Worm (Caenorhabditis elegans) whole organism, early embryonic: ENCODE measurements around the gene mat-2.

ENCODE experiments used
- F13C5.2 ChIP-seq: sonication (generic microtip); optimal IDR thresholded peaks from 2 replicates; lab custom pipeline; 2017; ENCODE audit warnings: mild to moderate bottlenecking, missing genetic modification characterization, inconsistent platforms, missing compliant biosample characterization
- aly-1 ChIP-seq: sonication (generic microtip); optimal IDR thresholded peaks from 2 replicates; lab custom pipeline; 2016; ENCODE audit warnings: missing genetic modification characterization, missing compliant biosample characterization
- ceh-13 ChIP-seq: fragments of 200-800 bp; sonication (Bioruptor generic); optimal IDR thresholded peaks from 2 replicates; lab custom pipeline; 2018; ENCODE audit warnings: mild to moderate bottlenecking, missing genetic modification characterization, missing compliant biosample characterization
- ets-7 ChIP-seq: sonication (generic microtip); optimal IDR thresholded peaks from 2 replicates; lab custom pipeline; 2016; ENCODE audit warnings: missing genotype, missing genetic modification characterization, missing compliant biosample characterization
- hmbx-1 ChIP-seq: sonication (generic microtip); optimal IDR thresholded peaks from 2 replicates; lab custom pipeline; 2016; ENCODE audit warnings: mild to moderate bottlenecking, missing genetic modification characterization, missing compliant biosample characterization
- hmg-4 ChIP-seq: fragments of 200-800 bp; sonication (Bioruptor generic); optimal IDR thresholded peaks from 2 replicates; lab custom pipeline; 2018; ENCODE audit warnings: mild to moderate bottlenecking, missing genetic modification characterization, missing compliant biosample characterization
- hnd-1 ChIP-seq: sonication (generic microtip); optimal IDR thresholded peaks from 2 replicates; lab custom pipeline; 2016; ENCODE audit warnings: missing genetic modification characterization, missing compliant biosample characterization
- pes-1 ChIP-seq: fragments of 200-800 bp; sonication (Bioruptor generic); IDR thresholded peaks from 2 replicates; pipeline ENCODE4 v1.3.6; 2022; ENCODE audit warnings: missing genetic modification reagents, missing genetic modification characterization, missing compliant biosample characterization
- tbx-11 ChIP-seq: fragments of 200-800 bp; sonication (Bioruptor generic); IDR thresholded peaks from 2 replicates; pipeline ENCODE4 v1.3.6; 2022; ENCODE audit warnings: missing genetic modification characterization, missing compliant biosample characterization
- tra-4 ChIP-seq: sonication (generic microtip); optimal IDR thresholded peaks from 2 replicates; lab custom pipeline; 2017; ENCODE audit warnings: missing genetic modification characterization, missing compliant biosample characterization

Gene mat-2

DNA sequence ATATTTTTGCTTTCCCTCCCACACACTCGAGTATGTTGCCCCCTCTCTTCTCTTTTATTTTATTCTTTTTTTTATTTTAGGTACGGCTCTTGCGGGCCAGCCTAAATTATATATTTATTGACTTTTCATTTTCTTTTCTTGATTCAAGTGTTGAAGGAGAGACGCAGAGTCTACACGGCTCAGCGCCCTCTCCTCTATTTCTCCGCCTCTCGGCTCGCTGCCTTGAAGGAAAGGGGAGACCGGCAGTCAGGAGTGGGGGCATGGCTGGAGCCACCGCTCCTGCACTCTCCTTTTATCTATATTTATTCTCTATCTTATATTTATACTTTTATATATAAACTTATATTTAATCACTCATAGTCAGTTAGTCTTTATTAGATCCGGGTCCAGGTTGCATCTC lies 53.9 kb downstream of the mat-2 start:
- TF ChIP-seq tra-4 (tag; lab: Kevin White, UChicago): no peak
- peak; percentile 49; the same call in 1 of the 2 replicates for TF ChIP-seq pes-1 (GFP tag; lab: Robert Waterston, UW)

DNA sequence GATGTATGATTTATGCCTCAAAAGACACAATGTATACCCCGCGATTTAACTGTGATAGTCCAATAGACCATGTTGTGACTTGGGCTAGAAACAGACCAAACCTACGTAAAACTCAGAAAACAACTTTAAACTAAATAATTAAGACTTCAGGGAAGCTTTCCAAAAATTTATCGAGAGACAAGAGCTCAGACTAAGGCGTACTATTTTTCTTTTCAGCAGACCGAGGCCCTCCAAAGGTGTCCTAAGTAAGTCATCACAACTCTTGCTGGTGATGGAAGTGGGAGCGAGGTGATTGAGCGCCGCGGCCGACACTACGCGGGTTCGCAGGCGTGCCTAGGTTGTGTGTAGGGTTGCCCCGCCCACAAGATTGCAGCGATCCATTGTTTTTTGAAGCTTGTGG lies 54.5 kb downstream of the mat-2 start:
- TF ChIP-seq hmg-4 (peak; percentile 38), ets-7 (tag; lab: Kevin White, UChicago) (no peak), F13C5.2 (tag; lab: Kevin White, UChicago) (no peak), aly-1 (no peak), ceh-13 (GFP tag; lab: Kevin White, UChicago) (no peak), hmbx-1 (no peak), tbx-11 (GFP tag; lab: Robert Waterston, UW) (no peak), hnd-1 (no peak)
